Worm (Caenorhabditis elegans) whole organism, young adult: ENCODE data around the gene unc-58.
A peak's percentile ranks its signal among the peaks of the same experiment; 100 is the strongest.

Experiments
- B0035.1 ChIP-seq: sonication (generic microtip); optimal IDR thresholded peaks from 2 replicates; lab custom pipeline; 2016; ENCODE audit warnings: missing genetic modification characterization, mild to moderate bottlenecking, missing compliant biosample characterization, missing genotype, missing genetic modification reagents
- C06A6.2 ChIP-seq: fragments of 200-800 bp; sonication (Bioruptor generic); conservative IDR thresholded peaks from 2 replicates; pipeline ENCODE4 v1.3.6; 2022; ENCODE audit warnings: missing genetic modification characterization, missing compliant biosample characterization
- F10E7.11 ChIP-seq: sonication (generic microtip); optimal IDR thresholded peaks from 2 replicates; lab custom pipeline; 2017; ENCODE audit warnings: mild to moderate bottlenecking, missing genetic modification characterization, moderate library complexity, missing compliant biosample characterization
- F22D6.2 ChIP-seq: sonication (generic microtip); optimal IDR thresholded peaks from 2 replicates; lab custom pipeline; 2016; ENCODE audit warnings: mild to moderate bottlenecking, missing genetic modification characterization, missing compliant biosample characterization
- F23B12.7 ChIP-seq: sonication (generic microtip); optimal IDR thresholded peaks from 2 replicates; lab custom pipeline; 2017; ENCODE audit warnings: missing genetic modification characterization, mild to moderate bottlenecking, missing compliant biosample characterization, antibody characterized with exemption, moderate library complexity; ENCODE audit not compliant: insufficient read depth
- F33H1.4 ChIP-seq: fragments of 200-800 bp; sonication (Bioruptor generic); IDR thresholded peaks from 2 replicates; pipeline ENCODE4 v1.3.6; 2022; ENCODE audit warnings: missing genetic modification reagents, missing genetic modification characterization, missing compliant biosample characterization
- K11D2.4 ChIP-seq: fragments of 200-800 bp; sonication (Bioruptor generic); IDR thresholded peaks from 2 replicates; pipeline ENCODE4 v1.3.6; 2022; ENCODE audit warnings: missing genetic modification reagents, missing genetic modification characterization, missing compliant biosample characterization
- T07F8.4 ChIP-seq: sonication (generic microtip); optimal IDR thresholded peaks from 2 replicates; lab custom pipeline; 2016; ENCODE audit warnings: mild to moderate bottlenecking, missing genetic modification characterization, moderate library complexity, missing compliant biosample characterization
- Y53G8AR.9 ChIP-seq: fragments of 200-800 bp; sonication (Bioruptor generic); conservative IDR thresholded peaks from 2 replicates; pipeline ENCODE4 v1.3.6; 2022; ENCODE audit warnings: missing genetic modification reagents, missing genetic modification characterization, missing compliant biosample characterization
- Y95B8A.8 ChIP-seq: fragments of 200-800 bp; sonication (Bioruptor generic); IDR thresholded peaks from 2 replicates; pipeline ENCODE4 v1.3.6; 2022; ENCODE audit warnings: missing genetic modification reagents, missing genetic modification characterization, missing compliant biosample characterization
- ZK185.1 ChIP-seq: sonication (generic microtip); optimal IDR thresholded peaks from 2 replicates; lab custom pipeline; 2016; ENCODE audit warnings: mild to moderate bottlenecking, missing genetic modification characterization, missing compliant biosample characterization; ENCODE audit not compliant: poor library complexity, severe bottlenecking
- athp-1 ChIP-seq: sonication (generic microtip); optimal IDR thresholded peaks from 2 replicates; lab custom pipeline; 2017; ENCODE audit warnings: mild to moderate bottlenecking, missing genetic modification characterization, missing compliant biosample characterization
- attf-3 ChIP-seq: fragments of 200-800 bp; sonication (Bioruptor generic); conservative IDR thresholded peaks from 2 replicates; pipeline ENCODE4 v1.3.6; 2022; ENCODE audit warnings: missing genetic modification reagents, missing genetic modification characterization, missing compliant biosample characterization
- attf-5 ChIP-seq: fragments of 200-800 bp; sonication (Bioruptor generic); optimal IDR thresholded peaks from 2 replicates; lab custom pipeline; 2018; ENCODE audit warnings: mild to moderate bottlenecking, missing genetic modification characterization, missing compliant biosample characterization
- bed-2 ChIP-seq: fragments of 200-800 bp; sonication (Bioruptor generic); IDR thresholded peaks from 2 replicates; pipeline ENCODE4 v1.3.6; 2022; ENCODE audit warnings: missing genetic modification reagents, missing genetic modification characterization, missing compliant biosample characterization
- ccch-3 ChIP-seq: fragments of 200-800 bp; sonication (Bioruptor generic); optimal IDR thresholded peaks from 2 replicates; lab custom pipeline; 2018; ENCODE audit warnings: mild to moderate bottlenecking, missing genetic modification characterization, missing compliant biosample characterization
- ceh-100 ChIP-seq: fragments of 200-800 bp; sonication (Bioruptor generic); IDR thresholded peaks from 2 replicates; pipeline ENCODE4 v1.3.6; 2022; ENCODE audit warnings: missing genetic modification reagents, missing genetic modification characterization, missing compliant biosample characterization
- ceh-27 ChIP-seq: fragments of 200-800 bp; sonication (Bioruptor generic); optimal IDR thresholded peaks from 2 replicates; lab custom pipeline; 2018; ENCODE audit warnings: mild to moderate bottlenecking, missing genetic modification characterization, moderate library complexity, missing compliant biosample characterization
- ceh-91 ChIP-seq: fragments of 200-800 bp; sonication (Bioruptor generic); IDR thresholded peaks from 2 replicates; pipeline ENCODE4 v1.3.6; 2022; ENCODE audit warnings: missing genetic modification reagents, missing genetic modification characterization, missing compliant biosample characterization
- dox-1 ChIP-seq: fragments of 200-800 bp; sonication (Bioruptor generic); IDR thresholded peaks from 2 replicates; pipeline ENCODE4 v1.3.6; 2022; ENCODE audit warnings: missing genetic modification reagents, missing genetic modification characterization, missing compliant biosample characterization
- dpff-1 ChIP-seq: sonication (generic microtip); optimal IDR thresholded peaks from 2 replicates; lab custom pipeline; 2017; ENCODE audit warnings: mild to moderate bottlenecking, missing genetic modification characterization, missing compliant biosample characterization
- efl-1 ChIP-seq: fragments of 150-350 bp; optimal IDR thresholded peaks from 2 replicates; lab custom pipeline; 2014; ENCODE audit warnings: missing biosample characterization, missing genetic modification reagents, missing genetic modification characterization
- egl-18 ChIP-seq: fragments of 200-800 bp; sonication (Bioruptor generic); IDR thresholded peaks from 2 replicates; pipeline ENCODE4 v1.3.6; 2022; ENCODE audit warnings: missing genetic modification reagents, missing genetic modification characterization, missing compliant biosample characterization
- egl-44 ChIP-seq: fragments of 200-800 bp; sonication (Bioruptor generic); IDR thresholded peaks from 2 replicates; pipeline ENCODE4 v1.3.6; 2022; ENCODE audit warnings: missing genetic modification reagents, missing genetic modification characterization, missing compliant biosample characterization
- egrh-3 ChIP-seq: fragments of 200-800 bp; sonication (Bioruptor generic); IDR thresholded peaks from 2 replicates; pipeline ENCODE4 v1.3.6; 2022; ENCODE audit warnings: missing genetic modification reagents, missing genetic modification characterization, missing compliant biosample characterization
- ekl-4 ChIP-seq: fragments of 200-800 bp; sonication (Bioruptor generic); IDR thresholded peaks from 2 replicates; pipeline ENCODE4 v1.3.6; 2022; ENCODE audit warnings: missing genetic modification reagents, missing genetic modification characterization, missing compliant biosample characterization
- him-1 ChIP-seq: sonication (generic microtip); optimal IDR thresholded peaks from 2 replicates; lab custom pipeline; 2016; ENCODE audit warnings: missing genotype, missing genetic modification reagents, missing genetic modification characterization, missing compliant biosample characterization
- hlh-12 ChIP-seq: sonication (generic microtip); optimal IDR thresholded peaks from 2 replicates; lab custom pipeline; 2016; ENCODE audit warnings: missing genetic modification characterization, missing compliant biosample characterization
- hrde-1 ChIP-seq: sonication (generic microtip); optimal IDR thresholded peaks from 2 replicates; lab custom pipeline; 2016; ENCODE audit warnings: missing genetic modification characterization, mild to moderate bottlenecking, missing compliant biosample characterization, moderate library complexity, missing genotype, missing genetic modification reagents, borderline replicate concordance
- lsl-1 ChIP-seq: fragments of 200-800 bp; sonication (Bioruptor generic); optimal IDR thresholded peaks from 2 replicates; lab custom pipeline; 2018; ENCODE audit warnings: mild to moderate bottlenecking, missing genetic modification characterization, moderate library complexity, missing compliant biosample characterization
- lsy-27 ChIP-seq: sonication (generic microtip); optimal IDR thresholded peaks from 2 replicates; lab custom pipeline; 2017; ENCODE audit warnings: missing genetic modification characterization, mild to moderate bottlenecking, missing compliant biosample characterization, antibody characterized with exemption, missing genotype, borderline replicate concordance; ENCODE audit not compliant: insufficient read depth
- nfya-1 ChIP-seq: sonication (generic microtip); optimal IDR thresholded peaks from 2 replicates; lab custom pipeline; 2017; ENCODE audit warnings: antibody characterized with exemption, missing compliant biosample characterization, missing genetic modification characterization, borderline replicate concordance; ENCODE audit not compliant: insufficient read depth
- nfya-2 ChIP-seq: fragments of 200-800 bp; sonication (Bioruptor generic); IDR thresholded peaks from 2 replicates; pipeline ENCODE4 v1.3.6; 2022; ENCODE audit warnings: missing genetic modification reagents, missing genetic modification characterization, missing compliant biosample characterization
- pha-4 ChIP-seq: fragments of 150-350 bp; sonication (generic microtip); optimal IDR thresholded peaks from 2 replicates; lab custom pipeline; 2014; ENCODE audit warnings: missing biosample characterization, missing genetic modification reagents, missing genetic modification characterization
- rec-8 ChIP-seq, 2 experiments: sonication (generic microtip); optimal IDR thresholded peaks; 2 replicates each; lab custom pipeline; 2016; ENCODE audit warnings: mild to moderate bottlenecking in 2 of 2, missing genetic modification characterization in 2 of 2, missing genetic modification reagents in 2 of 2, missing genotype in 2 of 2, missing biosample characterization in 1 of 2, missing compliant biosample characterization in 1 of 2, moderate library complexity in 1 of 2
- snpc-3.4 ChIP-seq: sonication (generic microtip); optimal IDR thresholded peaks from 2 replicates; lab custom pipeline; 2017; ENCODE audit warnings: missing genetic modification characterization, mild to moderate bottlenecking, missing compliant biosample characterization, antibody characterized with exemption, moderate library complexity, missing genotype, missing genetic modification reagents
- snpc-4 ChIP-seq, 5 experiments: fragments of 150-350 bp in 1 of 5; sonication (generic microtip) in 4 of 5; optimal IDR thresholded peaks; 2 replicates each; lab custom pipeline; 2014 to 2018; ENCODE audit warnings: missing genetic modification characterization in 5 of 5, missing biosample characterization in 3 of 5, antibody characterized with exemption in 2 of 5, mild to moderate bottlenecking in 2 of 5, missing compliant biosample characterization in 2 of 5, missing genotype in 2 of 5, moderate library complexity in 2 of 5, missing genetic modification reagents in 1 of 5
- unc-62 ChIP-seq: fragments of 150-350 bp; optimal IDR thresholded peaks from 2 replicates; lab custom pipeline; 2014; ENCODE audit warnings: missing biosample characterization, missing genetic modification reagents, missing genetic modification characterization
- zfh-2 ChIP-seq: fragments of 200-800 bp; sonication (Bioruptor generic); conservative IDR thresholded peaks from 2 replicates; pipeline ENCODE4 v1.3.6; 2022; ENCODE audit warnings: missing genetic modification reagents, missing genetic modification characterization, missing compliant biosample characterization
- ztf-18 ChIP-seq: sonication (generic microtip); optimal IDR thresholded peaks from 2 replicates; lab custom pipeline; 2016; ENCODE audit warnings: missing genotype, mild to moderate bottlenecking, missing genetic modification characterization, missing compliant biosample characterization
- ztf-26 ChIP-seq: sonication (generic microtip); optimal IDR thresholded peaks from 2 replicates; lab custom pipeline; 2017; ENCODE audit warnings: missing genetic modification characterization, missing compliant biosample characterization

unc-58 gene

ce11 chrX:10154317-10154942, 21.4 kb upstream of the unc-58 start, which contains the start of gene F09B9.5:
TSS of gene F09B9.5 (plus strand) at chrX:10154817.
- no peak for TF ChIP-seq egl-44 (GFP tag; lab: Robert Waterston, UW)
- TF ChIP-seq lsl-1 (GFP tag; lab: Kevin White, UChicago), result no peak
- no peak for TF ChIP-seq ccch-3 (GFP tag; lab: Kevin White, UChicago)
- no peak for TF ChIP-seq nfya-2 (GFP tag; lab: Robert Waterston, UW)
- TF ChIP-seq hrde-1 (tag; lab: Kevin White, UChicago), result no peak
- no peak for TF ChIP-seq ceh-27 (GFP tag; lab: Kevin White, UChicago)
- no peak for TF ChIP-seq ceh-91
- TF ChIP-seq bed-2 (GFP tag; lab: Robert Waterston, UW), result no peak
- no peak for TF ChIP-seq C06A6.2 (GFP tag; lab: Robert Waterston, UW)
- TF ChIP-seq Y95B8A.8 (GFP tag; lab: Robert Waterston, UW), result no peak
- TF ChIP-seq hlh-12 (tag; lab: Kevin White, UChicago), result no peak
- TF ChIP-seq ekl-4 (GFP tag; lab: Robert Waterston, UW), result no peak
- no peak for TF ChIP-seq lsy-27
- no peak for TF ChIP-seq attf-3 (GFP tag; lab: Robert Waterston, UW)
- TF ChIP-seq F22D6.2, result no peak
- TF ChIP-seq dpff-1 (tag; lab: Kevin White, UChicago), result no peak
- TF ChIP-seq K11D2.4 (GFP tag; lab: Robert Waterston, UW), result no peak

- TF ChIP-seq F33H1.4 (no peak), attf-5 (GFP tag; lab: Kevin White, UChicago) (no peak), zfh-2 (GFP tag; lab: Robert Waterston, UW) (0 out of 2 replicates have a peak, but pooled peaks have one; percentile 11), egrh-3 (GFP tag; lab: Robert Waterston, UW) (no peak)
Measured at ce11 chrX:10150918-10151317, 17.9 kb upstream of the unc-58 start.

- TF ChIP-seq ceh-100 (no peak), lsl-1 (GFP tag; lab: Kevin White, UChicago) (peak; percentile 18), unc-62 (GFP tag; lab: Kevin White, UChicago) (no peak), F10E7.11 (tag; lab: Kevin White, UChicago) (no peak), Y95B8A.8 (GFP tag; lab: Robert Waterston, UW) (no peak), snpc-4 (GFP tag; optimal IDR thresholded peaks at IDR 0.05; lab: Kevin White, UChicago) (peak; percentile 78), snpc-4 (tag; optimal IDR thresholded peaks at IDR 0.05; lab: Kevin White, UChicago) (peak in 3 of 4 experiments; percentile 23 to 77 (median 38)), Y53G8AR.9 (GFP tag; lab: Robert Waterston, UW) (no peak), dox-1 (GFP tag; lab: Robert Waterston, UW) (peak; percentile 56), rec-8 (tag; optimal IDR thresholded peaks at IDR 0.05; lab: Kevin White, UChicago) (peak; percentile 72 to 76), dpff-1 (tag; lab: Kevin White, UChicago) (no peak), snpc-3.4 (tag; lab: Kevin White, UChicago) (no peak), F23B12.7 (no peak), T07F8.4 (tag; lab: Kevin White, UChicago) (no peak), efl-1 (GFP tag; lab: Kevin White, UChicago) (no peak), ztf-26 (tag; lab: Kevin White, UChicago) (no peak), egl-18 (no peak), attf-3 (GFP tag; lab: Robert Waterston, UW) (no peak), B0035.1 (tag; lab: Kevin White, UChicago) (peak; percentile 16), ceh-27 (GFP tag; lab: Kevin White, UChicago) (peak; percentile 10), K11D2.4 (GFP tag; lab: Robert Waterston, UW) (no peak), him-1 (tag; lab: Kevin White, UChicago) (peak; percentile 92), athp-1 (peak; percentile 11), pha-4 (tag; lab: Kevin White, UChicago) (no peak), nfya-1 (tag; lab: Kevin White, UChicago) (no peak), ztf-18 (tag; lab: Kevin White, UChicago) (peak; percentile 57), ZK185.1 (tag; lab: Kevin White, UChicago) (peak; percentile 77)
Measured at ce11 chrX:10148235-10148872, 15.4 kb upstream of the unc-58 start.
